Fruit fly (Drosophila melanogaster) whole organism, embryonic: ENCODE results near the gene CG4313.
A peak's percentile ranks its signal among the peaks of the same experiment; 100 is the strongest.

ENCODE experiments used
- Awh ChIP-seq: fragments of 200-800 bp; sonication (Bioruptor generic); IDR thresholded peaks from 2 replicates; pipeline ENCODE4, ENCODE4 v1.3.6; 2022; ENCODE audit warnings: missing biosample characterization, missing genetic modification characterization
- CG12071 ChIP-seq: fragments of 200-800 bp; sonication (Bioruptor generic); optimal IDR thresholded peaks from 3 replicates; lab custom pipeline; 2018; ENCODE audit warnings: missing biosample characterization, mild to moderate bottlenecking, missing genetic modification characterization
- CG12155 ChIP-seq: fragments of 200-800 bp; sonication (Bioruptor generic); optimal IDR thresholded peaks from 3 replicates; lab custom pipeline; 2016; ENCODE audit warnings: missing biosample characterization, missing genetic modification characterization
- CG13424 ChIP-seq: fragments of 200-800 bp; sonication (Bioruptor generic); optimal IDR thresholded peaks from 2 replicates; lab custom pipeline; 2019; ENCODE audit warnings: missing biosample characterization, mild to moderate bottlenecking, missing genetic modification characterization, moderate library complexity
- CG1603 ChIP-seq: fragments of 200-800 bp; sonication (Bioruptor generic); optimal IDR thresholded peaks from 2 replicates; lab custom pipeline; 2019; ENCODE audit warnings: missing biosample characterization, mild to moderate bottlenecking, missing genetic modification characterization, moderate library complexity
- CG18476 ChIP-seq: fragments of 200-800 bp; sonication (Bioruptor generic); optimal IDR thresholded peaks from 2 replicates; lab custom pipeline; 2016; ENCODE audit warnings: missing biosample characterization, mild to moderate bottlenecking, missing genetic modification characterization
- CG2875 ChIP-seq: fragments of 200-800 bp; sonication (Bioruptor generic); optimal IDR thresholded peaks from 2 replicates; lab custom pipeline; 2017; ENCODE audit warnings: missing biosample characterization, mild to moderate bottlenecking, missing genetic modification characterization, missing genetic modification reagents
- CG30403 ChIP-seq: fragments of 200-800 bp; sonication (Bioruptor generic); optimal IDR thresholded peaks from 3 replicates; lab custom pipeline; 2016; ENCODE audit warnings: missing biosample characterization, missing genetic modification characterization
- CG32532 ChIP-seq: fragments of 200-800 bp; sonication (Bioruptor generic); IDR thresholded peaks from 2 replicates; pipeline ENCODE4 v1.3.6; 2022; ENCODE audit warnings: missing biosample characterization, missing genetic modification characterization
- CG34376 ChIP-seq: fragments of 200-800 bp; sonication (Bioruptor generic); optimal IDR thresholded peaks from 2 replicates; lab custom pipeline; 2018; ENCODE audit warnings: missing biosample characterization, mild to moderate bottlenecking, missing genetic modification characterization
- CG42726 ChIP-seq: fragments of 200-800 bp; sonication (Bioruptor generic); IDR thresholded peaks from 2 replicates; pipeline ENCODE4 v1.3.6; 2022; ENCODE audit warnings: missing biosample characterization, missing genetic modification characterization; ENCODE audit not compliant: partially characterized antibody
- CG6689 ChIP-seq: fragments of 200-800 bp; sonication (Bioruptor generic); IDR thresholded peaks from 2 replicates; pipeline ENCODE4 v1.3.6; 2022; ENCODE audit warnings: missing biosample characterization, missing genetic modification characterization
- CG7963 ChIP-seq: fragments of 200-800 bp; sonication (Bioruptor generic); IDR thresholded peaks from 3 replicates; pipeline ENCODE4 v1.3.6; 2022; ENCODE audit warnings: missing biosample characterization, missing genetic modification characterization; ENCODE audit not compliant: partially characterized antibody
- Chrac-16 ChIP-seq: fragments of 200-800 bp; sonication (Bioruptor generic); optimal IDR thresholded peaks from 3 replicates; lab custom pipeline; 2016; ENCODE audit warnings: missing biosample characterization, missing genetic modification characterization
- D19B ChIP-seq: fragments of 200-800 bp; sonication (Bioruptor generic); optimal IDR thresholded peaks from 2 replicates; lab custom pipeline; 2017; ENCODE audit warnings: missing biosample characterization, mild to moderate bottlenecking, missing genetic modification characterization
- Dek ChIP-seq: fragments of 200-800 bp; sonication (Bioruptor generic); optimal IDR thresholded peaks from 3 replicates; lab custom pipeline; 2019; ENCODE audit warnings: missing biosample characterization, mild to moderate bottlenecking, missing genetic modification characterization, moderate library complexity
- Dp ChIP-seq: fragments of 200-800 bp; sonication (Bioruptor generic); optimal IDR thresholded peaks from 2 replicates; lab custom pipeline; 2018; ENCODE audit warnings: missing biosample characterization, mild to moderate bottlenecking, missing genetic modification characterization, moderate library complexity
- Ets65A ChIP-seq: fragments of 200-800 bp; sonication (Bioruptor generic); peaks from one replicate; lab custom pipeline; 2016; ENCODE audit warnings: missing biosample characterization, missing genetic modification characterization
- Fer2 ChIP-seq: fragments of 200-800 bp; sonication (Bioruptor generic); optimal IDR thresholded peaks from 2 replicates; lab custom pipeline; 2018; ENCODE audit warnings: missing biosample characterization, mild to moderate bottlenecking, missing genetic modification characterization, moderate library complexity
- Hr51 ChIP-seq, 2 experiments: fragments of 200-800 bp; sonication (Bioruptor generic); optimal IDR thresholded peaks; 2 replicates in 1 of 2; 3 replicates in 1 of 2; lab custom pipeline; 2016 to 2018; ENCODE audit warnings: missing biosample characterization in 2 of 2, missing genetic modification characterization in 2 of 2, mild to moderate bottlenecking in 1 of 2, moderate library complexity in 1 of 2
- Lpt ChIP-seq: fragments of >200 bp; optimal IDR thresholded peaks from 2 replicates; lab custom pipeline; 2018; ENCODE audit warnings: missing biosample characterization, missing genetic modification characterization
- MBD-R2 ChIP-seq: fragments of 200-800 bp; sonication (Bioruptor generic); IDR thresholded peaks from 2 replicates; pipeline ENCODE4 v1.3.6; 2022; ENCODE audit warnings: missing biosample characterization, missing genetic modification characterization
- MTF-1 ChIP-seq: fragments of 200-800 bp; sonication (Bioruptor generic); optimal IDR thresholded peaks from 2 replicates; lab custom pipeline; 2018; ENCODE audit warnings: missing biosample characterization, mild to moderate bottlenecking, missing genetic modification characterization, borderline replicate concordance
- Nf-YC ChIP-seq: fragments of 200-800 bp; optimal IDR thresholded peaks from 3 replicates; lab custom pipeline; 2019; ENCODE audit warnings: missing biosample characterization, mild to moderate bottlenecking, missing genetic modification characterization, moderate library complexity
- NfI ChIP-seq: fragments of 200-800 bp; sonication (Bioruptor generic); optimal IDR thresholded peaks from 3 replicates; lab custom pipeline; 2018; ENCODE audit warnings: missing biosample characterization, mild to moderate bottlenecking, missing genetic modification characterization, moderate library complexity
- Ptx1 ChIP-seq: fragments of 200-800 bp; sonication (Bioruptor generic); IDR thresholded peaks from 2 replicates; pipeline ENCODE4 v1.3.6; 2022; ENCODE audit warnings: missing biosample characterization, missing genetic modification characterization
- Scr ChIP-seq: fragments of 200-800 bp; sonication (Bioruptor generic); IDR thresholded peaks from 2 replicates; pipeline ENCODE4 v1.3.6; 2022; ENCODE audit warnings: missing biosample characterization, missing genetic modification characterization; ENCODE audit not compliant: partially characterized antibody
- Taf1 ChIP-seq: fragments of 200-800 bp; sonication (Bioruptor generic); IDR thresholded peaks from 2 replicates; pipeline ENCODE4 v1.3.6; 2022; ENCODE audit warnings: missing biosample characterization, missing genetic modification characterization
- bigmax ChIP-seq: fragments of 200-800 bp; sonication (Bioruptor generic); optimal IDR thresholded peaks from 2 replicates; lab custom pipeline; 2018; ENCODE audit warnings: missing biosample characterization, mild to moderate bottlenecking, missing genetic modification characterization
- br ChIP-seq: fragments of >200 bp; optimal IDR thresholded peaks from 2 replicates; lab custom pipeline; 2017
- cas ChIP-seq: fragments of 200-800 bp; sonication (Bioruptor generic); IDR thresholded peaks from 2 replicates; pipeline ENCODE4 v1.3.6; 2022; ENCODE audit warnings: missing biosample characterization, missing genetic modification characterization
- cato ChIP-seq: fragments of 200-800 bp; sonication (Bioruptor generic); optimal IDR thresholded peaks from 2 replicates; lab custom pipeline; 2016; ENCODE audit warnings: missing biosample characterization, missing genetic modification characterization, borderline replicate concordance
- chn ChIP-seq: fragments of 200-800 bp; sonication (Bioruptor generic); optimal IDR thresholded peaks from 2 replicates; lab custom pipeline; 2016; ENCODE audit warnings: missing biosample characterization, missing genetic modification characterization
- ci ChIP-seq: fragments of 200-800 bp; sonication (Bioruptor generic); IDR thresholded peaks from 3 replicates; pipeline ENCODE4 v1.3.6; 2022; ENCODE audit warnings: missing biosample characterization, missing genetic modification characterization
- crp ChIP-seq, 2 experiments: fragments of 200-800 bp; sonication (Bioruptor generic); optimal IDR thresholded peaks; 2 replicates in 1 of 2; 3 replicates in 1 of 2; lab custom pipeline; 2017; ENCODE audit warnings: missing biosample characterization in 2 of 2, missing genetic modification characterization in 2 of 2, mild to moderate bottlenecking in 1 of 2, moderate library complexity in 1 of 2
- dati ChIP-seq: fragments of 200-800 bp; sonication (Bioruptor generic); IDR thresholded peaks from 2 replicates; pipeline ENCODE4 v1.3.6; 2022; ENCODE audit warnings: missing biosample characterization, missing genetic modification characterization
- disco-r ChIP-seq: fragments of 200-800 bp; sonication (Bioruptor generic); optimal IDR thresholded peaks from 2 replicates; lab custom pipeline; 2016; ENCODE audit warnings: missing biosample characterization, missing genetic modification characterization
- dm ChIP-seq: fragments of 200-800 bp; sonication (Bioruptor generic); optimal IDR thresholded peaks from 3 replicates; lab custom pipeline; 2016; ENCODE audit warnings: missing biosample characterization, missing genetic modification characterization
- ftz-f1 ChIP-seq: fragments of 200-800 bp; sonication (Bioruptor generic); optimal IDR thresholded peaks from 2 replicates; lab custom pipeline; 2016; ENCODE audit warnings: missing biosample characterization, missing genetic modification characterization
- h ChIP-seq: fragments of >200 bp; optimal IDR thresholded peaks from 2 replicates; lab custom pipeline; 2017
- ind ChIP-seq: fragments of 200-800 bp; sonication (Bioruptor generic); optimal IDR thresholded peaks from 3 replicates; lab custom pipeline; 2016; ENCODE audit warnings: missing biosample characterization, missing genetic modification characterization
- knrl ChIP-seq: fragments of 200-800 bp; sonication (Bioruptor generic); IDR thresholded peaks from 3 replicates; pipeline ENCODE4 v1.3.6; 2022; ENCODE audit warnings: missing biosample characterization, missing genetic modification characterization; ENCODE audit not compliant: partially characterized antibody
- org-1 ChIP-seq: fragments of 200-800 bp; sonication (Bioruptor generic); optimal IDR thresholded peaks from 2 replicates; lab custom pipeline; 2017; ENCODE audit warnings: missing biosample characterization, missing genetic modification characterization
- pum ChIP-seq: fragments of 200-800 bp; sonication (Bioruptor generic); optimal IDR thresholded peaks from 2 replicates; lab custom pipeline; 2016; ENCODE audit warnings: missing biosample characterization, missing genetic modification characterization
- row ChIP-seq: fragments of 200-800 bp; sonication (Bioruptor generic); IDR thresholded peaks from 3 replicates; pipeline ENCODE4 v1.3.6; 2022; ENCODE audit warnings: missing biosample characterization, missing genetic modification characterization
- salm ChIP-seq: fragments of 200-800 bp; sonication (Bioruptor generic); optimal IDR thresholded peaks from 2 replicates; lab custom pipeline; 2018; ENCODE audit warnings: missing biosample characterization, mild to moderate bottlenecking, missing genetic modification characterization
- slbo ChIP-seq: fragments of 200-800 bp; sonication (Bioruptor generic); IDR thresholded peaks from 2 replicates; pipeline ENCODE4 v1.3.6; 2022; ENCODE audit warnings: missing biosample characterization, missing genetic modification characterization
- slp2 ChIP-seq: fragments of 200-800 bp; sonication (Bioruptor generic); optimal IDR thresholded peaks from 2 replicates; lab custom pipeline; 2016; ENCODE audit warnings: missing biosample characterization, missing genetic modification characterization
- sug ChIP-seq: fragments of 200-800 bp; optimal IDR thresholded peaks from 2 replicates; lab custom pipeline; 2019; ENCODE audit warnings: missing biosample characterization, mild to moderate bottlenecking, missing genetic modification characterization, moderate library complexity
- tx ChIP-seq: fragments of 200-800 bp; sonication (Bioruptor generic); optimal IDR thresholded peaks from 2 replicates; lab custom pipeline; 2016; ENCODE audit warnings: missing biosample characterization, missing genetic modification characterization
- zf30C ChIP-seq: fragments of 200-800 bp; sonication (Bioruptor generic); optimal IDR thresholded peaks from 3 replicates; lab custom pipeline; 2018; ENCODE audit warnings: missing biosample characterization, mild to moderate bottlenecking, missing genetic modification characterization

CG4313 gene

DNA sequence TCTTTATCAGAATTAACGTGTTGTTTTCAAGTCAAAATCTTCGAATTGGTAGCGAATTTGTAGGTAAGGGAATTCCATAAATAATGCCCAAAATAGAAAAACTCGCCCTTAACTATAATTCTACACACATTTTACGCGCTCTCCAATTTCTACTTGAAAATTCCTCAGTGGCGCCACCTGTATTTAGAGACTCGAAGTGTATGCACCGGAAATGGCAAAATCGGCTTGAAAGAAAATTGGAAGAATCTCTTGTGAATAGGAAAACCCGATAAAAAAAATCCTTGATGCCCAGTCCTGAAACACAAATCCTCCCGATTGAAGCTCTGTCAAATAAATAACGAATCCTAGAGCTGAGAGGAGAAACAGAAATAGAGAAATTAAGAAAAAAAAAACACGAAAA is 35.8 kb upstream of the CG4313 start (continued):
- 0 out of 3 replicates have a peak, but pooled peaks have one; percentile 17 for TF ChIP-seq CG7963
- peak; percentile 16 for TF ChIP-seq Dp (GFP tag; lab: Kevin White, UChicago)
- TF ChIP-seq br (lab: Kevin White, UChicago), result no peak
- peak; percentile 61; the same call in 1 of the 2 replicates for TF ChIP-seq CG32532 (GFP tag; lab: Robert Waterston, UW)
- peak; percentile 60 for TF ChIP-seq dm (GFP tag; lab: Kevin White, UChicago)
- TF ChIP-seq h (lab: Kevin White, UChicago), result no peak
- no peak for TF ChIP-seq CG1603 (tag; lab: Kevin White, UChicago)
- TF ChIP-seq CG13424 (tag; lab: Kevin White, UChicago), result peak; percentile 42
- no peak for TF ChIP-seq cas (GFP tag; lab: Robert Waterston, UW)
- TF ChIP-seq CG42726 (GFP tag; lab: Robert Waterston, UW), result no peak
- peak; percentile 20; the same call in 1 of the 2 replicates for TF ChIP-seq MBD-R2
- peak; percentile 46 for TF ChIP-seq pum (GFP tag; lab: Kevin White, UChicago)
- TF ChIP-seq Hr51 (GFP tag; optimal IDR thresholded peaks at IDR 0.05; lab: Kevin White, UChicago), result peak; percentile 4 to 66
- peak; percentile 41 for TF ChIP-seq chn (GFP tag; lab: Kevin White, UChicago)
- no peak for TF ChIP-seq Taf1 (GFP tag; lab: Robert Waterston, UW)
- peak; percentile 54 for TF ChIP-seq Awh (GFP tag; lab: Robert Waterston, UW)
- peak; percentile 35 for TF ChIP-seq Chrac-16 (GFP tag; lab: Kevin White, UChicago)
- no peak for TF ChIP-seq dati (GFP tag; lab: Robert Waterston, UW)
- TF ChIP-seq Ptx1, result peak; percentile 46
- TF ChIP-seq disco-r (GFP tag; lab: Kevin White, UChicago), result peak; percentile 35
- TF ChIP-seq ftz-f1 (GFP tag; lab: Kevin White, UChicago), result no peak
- TF ChIP-seq salm (tag; lab: Kevin White, UChicago), result peak; percentile 39
- peak; percentile 28 for TF ChIP-seq bigmax (GFP tag; lab: Kevin White, UChicago)
- TF ChIP-seq CG18476 (GFP tag; lab: Kevin White, UChicago), result peak; percentile 0
- no peak for TF ChIP-seq CG12155 (GFP tag; lab: Kevin White, UChicago)
- no peak for TF ChIP-seq org-1
- no peak for TF ChIP-seq Scr
- peak; percentile 10 for TF ChIP-seq D19B (GFP tag; lab: Kevin White, UChicago)
- TF ChIP-seq NfI, result peak; percentile 89
- TF ChIP-seq row (GFP tag; lab: Robert Waterston, UW), result no peak
- TF ChIP-seq Ets65A (GFP tag; lab: Kevin White, UChicago), result peak; percentile 98
- peak in 1 of 2 experiments; percentile 16 for TF ChIP-seq crp (GFP tag; optimal IDR thresholded peaks at IDR 0.05; lab: Kevin White, UChicago)
- peak; percentile 78 for TF ChIP-seq CG12071 (GFP tag; lab: Kevin White, UChicago)
- TF ChIP-seq MTF-1 (GFP tag; lab: Kevin White, UChicago), result peak; percentile 92
- TF ChIP-seq Lpt, result no peak
- TF ChIP-seq Dek (tag; lab: Kevin White, UChicago), result peak; percentile 6
- TF ChIP-seq knrl, result no peak
- TF ChIP-seq zf30C (GFP tag; lab: Kevin White, UChicago), result peak; percentile 38
- TF ChIP-seq ind (GFP tag; lab: Kevin White, UChicago), result peak; percentile 28
- peak; percentile 67 for TF ChIP-seq CG34376 (GFP tag; lab: Kevin White, UChicago)
- peak; percentile 53 for TF ChIP-seq CG2875
- no peak for TF ChIP-seq tx (GFP tag; lab: Kevin White, UChicago)
- TF ChIP-seq Fer2, result peak; percentile 29
- TF ChIP-seq CG6689, result peak; percentile 12; the same call in 1 of the 2 replicates
- TF ChIP-seq slbo, result peak; percentile 13; the same call in 1 of the 2 replicates
- peak; percentile 64 for TF ChIP-seq slp2 (GFP tag; lab: Kevin White, UChicago)
- peak; percentile 93 for TF ChIP-seq ci (GFP tag; lab: Robert Waterston, UW)
- TF ChIP-seq cato (GFP tag; lab: Kevin White, UChicago), result peak; percentile 33
- TF ChIP-seq CG30403, result peak; percentile 60
- peak; percentile 53 for TF ChIP-seq sug
- TF ChIP-seq Nf-YC (tag; lab: Kevin White, UChicago), result peak; percentile 45
